Fruit fly (Drosophila melanogaster): ENCODE measurements around the gene VhaM9.7-b.

DNA sequence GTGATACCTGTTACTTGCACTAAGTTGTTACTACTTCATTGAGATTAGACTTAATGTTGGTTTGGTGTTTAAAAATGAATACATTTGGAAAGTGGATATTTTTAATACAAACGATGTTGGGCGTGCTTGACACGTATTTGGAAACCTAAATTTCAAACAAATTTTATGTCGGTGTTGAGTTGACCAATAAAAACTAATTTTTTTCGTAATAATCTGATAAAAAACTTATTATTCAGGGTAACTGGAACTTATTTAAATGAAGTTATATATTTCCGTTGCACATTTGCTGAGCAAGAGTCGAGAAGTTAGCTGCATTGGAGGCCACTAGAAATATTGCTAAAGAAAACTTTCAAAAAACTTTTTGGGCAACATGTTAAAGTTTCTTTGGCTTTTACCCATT is 2.4 kb downstream of the VhaM9.7-b start, which contains the start of gene CG33290:
- TF ChIP-seq h (optimal IDR thresholded peaks at IDR 0.05) (no peak), insv (optimal IDR thresholded peaks at IDR 0.05) (no peak)

Data from Kc167 (cell line).